Worm (Caenorhabditis elegans) whole organism, early embryonic: ENCODE data around the gene rps-22.

Source experiments
- aly-1 ChIP-seq: sonication (generic microtip); optimal IDR thresholded peaks from 2 replicates; lab custom pipeline; 2016; ENCODE audit warnings: missing genetic modification characterization, missing compliant biosample characterization
- ama-1 ChIP-seq: fragments of 150-350 bp; optimal IDR thresholded peaks from 2 replicates; lab custom pipeline; 2014
- ceh-13 ChIP-seq: fragments of 200-800 bp; sonication (Bioruptor generic); optimal IDR thresholded peaks from 2 replicates; lab custom pipeline; 2018; ENCODE audit warnings: mild to moderate bottlenecking, missing genetic modification characterization, missing compliant biosample characterization
- hmg-4 ChIP-seq: fragments of 200-800 bp; sonication (Bioruptor generic); optimal IDR thresholded peaks from 2 replicates; lab custom pipeline; 2018; ENCODE audit warnings: mild to moderate bottlenecking, missing genetic modification characterization, missing compliant biosample characterization
- pes-1 ChIP-seq: fragments of 200-800 bp; sonication (Bioruptor generic); IDR thresholded peaks from 2 replicates; pipeline ENCODE4 v1.3.6; 2022; ENCODE audit warnings: missing genetic modification reagents, missing genetic modification characterization, missing compliant biosample characterization
- tbx-11 ChIP-seq: fragments of 200-800 bp; sonication (Bioruptor generic); IDR thresholded peaks from 2 replicates; pipeline ENCODE4 v1.3.6; 2022; ENCODE audit warnings: missing genetic modification characterization, missing compliant biosample characterization
- tbx-37 ChIP-seq: fragments of 200-800 bp; sonication (Bioruptor generic); conservative IDR thresholded peaks from 2 replicates; pipeline ENCODE4 v1.3.6; 2022; ENCODE audit warnings: missing genetic modification reagents, missing genetic modification characterization, missing compliant biosample characterization
- tra-4 ChIP-seq: sonication (generic microtip); optimal IDR thresholded peaks from 2 replicates; lab custom pipeline; 2017; ENCODE audit warnings: missing genetic modification characterization, missing compliant biosample characterization

ce11 chrIII:1918311-1918932 lies 31.9 kb upstream of the rps-22 start:
- TF ChIP-seq hmg-4 (GFP tag; lab: Kevin White, UChicago) (no peak), ama-1 (lab: Kevin White, UChicago) (no peak), tbx-11 (no peak), tra-4 (tag; lab: Kevin White, UChicago) (no peak), pes-1 (GFP tag; lab: Robert Waterston, UW) (no peak), ceh-13 (GFP tag; lab: Kevin White, UChicago) (no peak), tbx-37 (GFP tag; lab: Robert Waterston, UW) (no peak), aly-1 (tag; lab: Kevin White, UChicago) (no peak)
